Fruit fly (Drosophila melanogaster): ENCODE data around the gene dsd.

Gene dsd

dm6 chr3R:27613814-27614213, 6.6 kb upstream of the dsd start:
- TF ChIP-seq psq (optimal IDR thresholded peaks at IDR 0.05), result no peak

DNA sequence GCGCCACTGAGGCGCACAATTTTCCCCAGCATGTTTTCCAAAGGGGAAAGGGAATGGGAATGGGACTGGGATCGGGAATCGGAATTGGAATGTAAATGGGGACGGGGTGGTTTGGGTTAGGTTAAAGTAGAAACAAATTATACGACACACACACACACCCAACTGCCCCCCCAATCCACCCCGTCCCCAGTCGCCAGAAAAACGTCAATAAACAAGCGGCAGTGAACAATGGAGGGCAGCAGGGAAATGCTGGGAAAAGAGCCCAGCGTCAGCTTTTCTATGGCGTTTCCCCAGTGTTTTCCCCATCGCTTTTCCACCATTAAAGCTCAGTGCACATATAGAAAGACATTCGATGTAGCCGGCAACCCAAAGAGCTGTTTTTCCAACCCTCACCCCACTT, 3.4 kb upstream of the dsd start:
- TF ChIP-seq ttk (optimal IDR thresholded peaks at IDR 0.05) (no peak), psq (optimal IDR thresholded peaks at IDR 0.05) (no peak), Myc (optimal IDR thresholded peaks at IDR 0.05) (no peak), Sin3A (optimal IDR thresholded peaks at IDR 0.05) (no peak), insv (optimal IDR thresholded peaks at IDR 0.05) (no peak)

DNA sequence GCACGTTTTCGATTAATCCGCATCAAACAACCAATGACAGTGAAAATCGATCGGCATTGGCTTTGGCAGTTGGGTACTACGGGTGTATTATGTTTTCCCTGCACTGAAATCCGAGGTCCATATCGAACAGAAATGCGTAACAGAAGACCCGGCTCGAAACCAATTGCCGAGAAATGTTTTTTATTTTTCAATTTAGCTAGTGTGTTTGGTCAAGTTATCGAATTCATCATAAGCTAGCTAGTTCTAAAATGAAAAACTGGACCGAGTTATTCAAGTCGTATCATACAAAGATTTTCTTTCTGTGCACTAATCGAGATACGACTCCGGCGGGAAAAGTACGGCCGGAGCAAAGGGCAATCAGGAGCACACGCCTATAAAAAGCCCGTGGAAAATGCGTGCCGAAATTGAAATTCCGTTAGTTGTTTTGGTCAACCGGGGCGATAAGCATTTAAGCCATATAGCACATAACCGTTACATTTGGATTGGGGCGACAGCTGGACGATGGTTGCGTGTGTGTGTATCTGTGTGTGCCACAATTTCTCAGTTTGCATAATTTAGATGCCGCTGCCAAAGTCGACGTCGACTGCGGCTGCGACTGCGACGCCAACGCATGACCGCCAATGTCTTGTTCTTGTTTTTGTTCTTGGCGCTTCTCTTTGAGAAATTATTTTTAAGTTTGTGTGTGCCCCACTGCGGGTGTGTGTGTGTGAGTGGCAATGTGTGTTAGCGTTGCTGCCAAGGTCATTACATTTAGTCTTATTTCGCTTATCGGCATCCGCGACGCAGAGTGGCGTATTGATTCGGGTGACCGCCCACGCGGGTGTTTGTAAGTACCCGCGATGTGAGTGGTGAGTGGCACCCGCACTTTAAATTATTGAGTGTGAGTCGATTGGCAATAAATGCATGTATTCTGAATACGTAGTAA, 2.2 kb upstream of the dsd start:
- no peak for TF ChIP-seq ttk (optimal IDR thresholded peaks at IDR 0.05)
- no peak for TF ChIP-seq h (optimal IDR thresholded peaks at IDR 0.05)
- no peak for TF ChIP-seq Sin3A (optimal IDR thresholded peaks at IDR 0.05)
- no peak for TF ChIP-seq Myc (optimal IDR thresholded peaks at IDR 0.05)
- TF ChIP-seq psq (optimal IDR thresholded peaks at IDR 0.05), result no peak
- TF ChIP-seq insv (optimal IDR thresholded peaks at IDR 0.05), result no peak

DNA sequence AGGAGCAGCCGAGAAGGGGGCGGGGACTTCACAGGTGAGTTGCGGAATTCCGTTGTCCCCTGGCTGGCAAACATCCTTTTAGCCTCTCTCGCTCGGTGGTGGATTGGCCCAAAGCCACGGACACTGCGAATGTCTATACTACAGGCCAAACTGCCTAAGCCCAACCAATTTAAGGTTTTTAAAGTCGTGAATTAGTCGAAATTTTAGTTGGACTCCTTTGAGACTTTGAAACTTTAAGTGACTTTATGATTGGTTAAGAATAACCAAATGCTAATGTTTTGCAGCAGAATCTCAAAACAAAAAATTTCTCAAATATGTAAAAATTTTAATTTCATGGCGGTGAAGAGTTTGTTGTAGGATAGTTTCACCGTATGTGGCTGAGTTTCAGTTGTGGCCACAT, 1.3 kb upstream of the dsd start:
- TF ChIP-seq Sin3A (optimal IDR thresholded peaks at IDR 0.05) (no peak), Myc (optimal IDR thresholded peaks at IDR 0.05) (no peak), h (optimal IDR thresholded peaks at IDR 0.05) (no peak)

DNA sequence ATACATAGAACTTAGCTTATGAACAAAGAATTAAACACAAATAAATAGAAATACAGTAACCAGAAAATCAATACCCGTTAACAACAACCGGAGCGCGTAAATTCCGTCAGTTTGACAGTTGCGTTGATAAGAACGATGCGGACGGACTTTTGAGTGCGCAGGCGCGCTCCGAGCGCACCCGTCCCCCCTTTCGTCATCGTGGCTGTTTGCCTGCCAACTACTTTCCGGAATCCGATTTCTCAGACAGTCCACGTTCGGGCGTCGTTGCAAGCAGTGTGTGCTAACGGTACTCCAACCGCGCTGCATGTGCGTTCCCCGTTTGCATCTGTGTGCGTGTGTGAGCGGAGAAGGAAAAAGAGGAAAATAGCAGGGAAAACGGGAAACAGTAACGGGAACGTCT, 804 bp upstream of the dsd start:
- TF ChIP-seq psq (optimal IDR thresholded peaks at IDR 0.05) (no peak), h (optimal IDR thresholded peaks at IDR 0.05) (no peak), insv (optimal IDR thresholded peaks at IDR 0.05) (no peak), Sin3A (optimal IDR thresholded peaks at IDR 0.05) (no peak), ttk (optimal IDR thresholded peaks at IDR 0.05) (no peak), Myc (optimal IDR thresholded peaks at IDR 0.05) (no peak)

- TF ChIP-seq insv (optimal IDR thresholded peaks at IDR 0.05) (no peak), Sin3A (optimal IDR thresholded peaks at IDR 0.05) (no peak), h (optimal IDR thresholded peaks at IDR 0.05) (no peak), psq (optimal IDR thresholded peaks at IDR 0.05) (no peak), ttk (optimal IDR thresholded peaks at IDR 0.05) (no peak), Myc (optimal IDR thresholded peaks at IDR 0.05) (no peak)
Observed at dm6 chr3R:27605534-27606250, 1.5 kb downstream of the dsd start.

DNA sequence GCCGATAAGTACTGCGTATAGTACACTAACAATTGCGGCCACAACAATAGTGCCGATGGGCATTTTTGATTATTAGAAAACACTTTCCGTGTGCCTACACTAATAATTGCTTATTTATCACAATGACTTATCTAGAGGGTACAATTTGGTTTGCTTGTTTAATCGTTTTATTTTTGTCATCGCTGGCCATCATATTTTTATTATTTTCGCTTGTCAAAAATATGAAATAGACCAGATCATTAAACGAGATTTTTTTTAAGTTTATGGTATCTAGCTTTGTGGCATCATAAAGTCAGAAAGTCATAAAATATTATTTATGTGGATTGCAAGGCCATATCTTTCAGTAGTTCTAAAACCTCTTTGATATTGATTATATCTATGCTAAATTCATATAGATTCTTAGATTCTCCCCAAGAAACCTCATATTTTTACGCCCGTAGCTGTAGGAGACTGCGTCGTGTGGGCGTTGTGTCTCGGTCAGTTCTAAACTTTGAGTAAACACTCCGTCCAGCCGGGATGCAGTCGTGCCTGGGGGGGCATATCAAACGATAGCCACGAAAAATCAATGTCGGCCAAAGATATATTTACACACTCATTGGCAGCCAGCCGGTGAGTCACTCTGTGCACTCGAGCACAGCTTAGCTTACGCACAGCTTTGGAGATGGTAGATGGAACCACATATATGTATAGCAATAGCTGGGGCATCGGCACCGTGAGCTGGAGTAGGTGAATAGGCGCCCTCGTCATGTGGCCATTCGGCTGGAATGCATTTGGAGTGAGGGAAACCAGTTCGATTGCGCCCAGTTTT, 2.4 kb downstream of the dsd start:
- TF ChIP-seq Myc (optimal IDR thresholded peaks at IDR 0.05) (no peak), insv (optimal IDR thresholded peaks at IDR 0.05) (no peak), psq (optimal IDR thresholded peaks at IDR 0.05) (no peak), ttk (optimal IDR thresholded peaks at IDR 0.05) (no peak), Sin3A (optimal IDR thresholded peaks at IDR 0.05) (no peak), h (optimal IDR thresholded peaks at IDR 0.05) (no peak)

DNA sequence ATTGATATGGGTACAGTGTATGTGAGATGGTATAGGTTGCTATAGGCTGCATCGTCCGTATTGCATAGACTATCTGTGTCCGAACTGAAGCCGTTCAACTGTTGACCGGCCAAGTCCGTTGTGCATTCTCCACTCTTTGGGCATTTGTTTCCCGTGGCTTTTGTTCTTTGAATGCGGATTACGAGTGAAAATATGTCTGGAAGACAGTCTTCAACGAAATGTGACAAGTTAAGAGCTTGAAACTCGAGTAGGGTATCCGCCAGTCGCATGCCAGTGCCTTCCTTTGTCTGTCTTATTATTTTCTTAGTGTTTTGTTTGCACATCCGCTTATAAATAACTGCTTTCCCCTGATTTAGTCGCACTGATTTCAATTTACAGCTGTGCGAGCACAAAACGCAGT, 3.5 kb downstream of the dsd start:
- TF ChIP-seq Myc (optimal IDR thresholded peaks at IDR 0.05), result no peak
- TF ChIP-seq insv (optimal IDR thresholded peaks at IDR 0.05), result no peak
- no peak for TF ChIP-seq h (optimal IDR thresholded peaks at IDR 0.05)
- no peak for TF ChIP-seq psq (optimal IDR thresholded peaks at IDR 0.05)
- TF ChIP-seq ttk (optimal IDR thresholded peaks at IDR 0.05), result no peak
- no peak for TF ChIP-seq Sin3A (optimal IDR thresholded peaks at IDR 0.05)

dm6 chr3R:27597258-27597657, 9.9 kb downstream of the dsd start:
- TF ChIP-seq Myc (optimal IDR thresholded peaks at IDR 0.05) (no peak), Sin3A (optimal IDR thresholded peaks at IDR 0.05) (no peak), psq (optimal IDR thresholded peaks at IDR 0.05) (no peak), h (optimal IDR thresholded peaks at IDR 0.05) (no peak), insv (optimal IDR thresholded peaks at IDR 0.05) (no peak), ttk (optimal IDR thresholded peaks at IDR 0.05) (no peak)

- no peak for TF ChIP-seq psq (optimal IDR thresholded peaks at IDR 0.05)
- TF ChIP-seq Myc (optimal IDR thresholded peaks at IDR 0.05), result no peak
- no peak for TF ChIP-seq ttk (optimal IDR thresholded peaks at IDR 0.05)
- no peak for TF ChIP-seq Sin3A (optimal IDR thresholded peaks at IDR 0.05)
- TF ChIP-seq h (optimal IDR thresholded peaks at IDR 0.05), result no peak
- no peak for TF ChIP-seq insv (optimal IDR thresholded peaks at IDR 0.05)
Observed at dm6 chr3R:27595979-27596378, 11.2 kb downstream of the dsd start, which contains the start of gene CG5639. Gene CG5639 (minus strand): TSS chr3R:27596130.

- TF ChIP-seq Myc (optimal IDR thresholded peaks at IDR 0.05) (no peak), psq (optimal IDR thresholded peaks at IDR 0.05) (no peak), h (optimal IDR thresholded peaks at IDR 0.05) (no peak), ttk (optimal IDR thresholded peaks at IDR 0.05) (no peak)
Observed at dm6 chr3R:27593580-27594187, 13.5 kb downstream of the dsd start.

DNA sequence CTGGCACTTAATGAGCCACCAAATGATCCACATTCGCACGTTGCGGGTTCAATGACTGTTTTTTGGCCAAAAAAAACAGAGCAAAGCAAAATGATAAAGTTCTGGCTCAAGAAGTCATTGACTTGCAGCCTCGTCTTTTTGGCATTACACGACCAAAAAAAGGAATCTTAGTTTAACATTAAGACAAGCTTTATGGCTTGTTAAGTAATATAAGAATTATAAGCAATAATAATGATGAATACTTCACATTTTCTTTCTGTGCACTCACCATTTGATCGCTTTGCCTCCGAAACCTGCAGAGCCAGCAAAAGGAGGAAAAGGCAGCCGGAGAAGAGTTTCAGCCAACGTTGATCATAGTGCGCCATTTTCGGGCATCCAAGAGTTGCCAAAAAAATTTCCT, 14.0 kb downstream of the dsd start:
- TF ChIP-seq Myc (optimal IDR thresholded peaks at IDR 0.05) (no peak), h (optimal IDR thresholded peaks at IDR 0.05) (no peak), insv (optimal IDR thresholded peaks at IDR 0.05) (no peak), Sin3A (optimal IDR thresholded peaks at IDR 0.05) (no peak), psq (optimal IDR thresholded peaks at IDR 0.05) (no peak), ttk (optimal IDR thresholded peaks at IDR 0.05) (no peak)

Data from Kc167 (cell line).